Worm (Caenorhabditis elegans) whole organism, L1 larva: Measurements from ENCODE around the gene nlp-79.

Experiments
- ceh-82 ChIP-seq, 3 experiments: fragments of 150-350 bp in 1 of 3; sonication (generic microtip) in 2 of 3; optimal IDR thresholded peaks; 2 replicates each; lab custom pipeline; 2014 to 2017; ENCODE audit warnings: missing biosample characterization in 3 of 3, missing genetic modification characterization in 3 of 3
- lin-15B ChIP-seq: fragments of 150-350 bp; sonication (generic microtip); optimal IDR thresholded peaks from 3 replicates; lab custom pipeline; 2014; ENCODE audit warnings: missing biosample characterization, missing genetic modification characterization
- xbp-1 ChIP-seq: sonication (generic microtip); optimal IDR thresholded peaks from 2 replicates; lab custom pipeline; 2016; ENCODE audit warnings: missing genetic modification characterization, missing compliant biosample characterization
- ztf-11 ChIP-seq, 2 experiments: sonication (generic microtip); optimal IDR thresholded peaks; 2 replicates each; lab custom pipeline; 2016 to 2017; ENCODE audit warnings: missing genetic modification characterization in 2 of 2, missing biosample characterization in 1 of 2, missing compliant biosample characterization in 1 of 2

ce11 chrIV:13197282-13197681 lies 47.9 kb downstream of the nlp-79 start, which contains the start of gene C48D1.1:
- TF ChIP-seq xbp-1 (tag; lab: Kevin White, UChicago) (no peak), lin-15B (tag; lab: Kevin White, UChicago) (no peak), ceh-82 (tag; optimal IDR thresholded peaks at IDR 0.05; lab: Kevin White, UChicago) (no peak), ztf-11 (tag; optimal IDR thresholded peaks at IDR 0.05; lab: Kevin White, UChicago) (no peak)
